Worm (Caenorhabditis elegans) whole organism, late embryonic: Measurements from ENCODE around the gene pal-1.

Experiments
- Y22D7AL.16 ChIP-seq: sonication (generic microtip); optimal IDR thresholded peaks from 2 replicates; lab custom pipeline; 2016; ENCODE audit warnings: missing genetic modification characterization, missing compliant biosample characterization
- ama-1 ChIP-seq: fragments of 150-350 bp; optimal IDR thresholded peaks from 2 replicates; lab custom pipeline; 2014
- ceh-19 ChIP-seq: fragments of 200-800 bp; sonication (Bioruptor generic); optimal IDR thresholded peaks from 2 replicates; lab custom pipeline; 2018; ENCODE audit warnings: mild to moderate bottlenecking, missing genetic modification characterization, missing compliant biosample characterization
- ceh-22 ChIP-seq: sonication (generic microtip); optimal IDR thresholded peaks from 2 replicates; lab custom pipeline; 2017; ENCODE audit warnings: missing biosample characterization, missing genetic modification characterization
- ceh-24 ChIP-seq: sonication (generic microtip); optimal IDR thresholded peaks from 2 replicates; lab custom pipeline; 2016; ENCODE audit warnings: mild to moderate bottlenecking, missing genetic modification characterization, missing compliant biosample characterization
- fkh-10 ChIP-seq: fragments of 150-350 bp; optimal IDR thresholded peaks from 2 replicates; lab custom pipeline; 2014; ENCODE audit warnings: missing biosample characterization, missing genetic modification reagents, missing genetic modification characterization
- nfya-1 ChIP-seq: sonication (generic microtip); optimal IDR thresholded peaks from 2 replicates; lab custom pipeline; 2017; ENCODE audit warnings: missing genetic modification characterization, mild to moderate bottlenecking, missing compliant biosample characterization, antibody characterized with exemption, moderate library complexity
- nhr-11 ChIP-seq: fragments of 150-350 bp; optimal IDR thresholded peaks from 2 replicates; lab custom pipeline; 2014; ENCODE audit warnings: missing biosample characterization, missing genetic modification characterization
- pha-4 ChIP-seq: fragments of 150-350 bp; optimal IDR thresholded peaks from 2 replicates; lab custom pipeline; 2018; ENCODE audit warnings: missing biosample characterization, missing genetic modification reagents, missing genetic modification characterization
- syd-9 ChIP-seq: sonication (generic microtip); optimal IDR thresholded peaks from 2 replicates; lab custom pipeline; 2016; ENCODE audit warnings: mild to moderate bottlenecking, missing genetic modification characterization, moderate library complexity, missing compliant biosample characterization

- TF ChIP-seq nhr-11 (no peak), ceh-19 (GFP tag; lab: Kevin White, UChicago) (no peak), pha-4 (tag; lab: Kevin White, UChicago) (no peak), nfya-1 (tag; lab: Kevin White, UChicago) (no peak), fkh-10 (GFP tag; lab: Kevin White, UChicago) (no peak), ceh-22 (tag; lab: Kevin White, UChicago) (no peak), Y22D7AL.16 (tag; lab: Kevin White, UChicago) (no peak), ama-1 (lab: Kevin White, UChicago) (no peak), ceh-24 (no peak), syd-9 (tag; lab: Kevin White, UChicago) (no peak)
Measured at ce11 chrIII:4826606-4827005, 17.2 kb upstream of the pal-1 start, which contains the start of gene F26A1.3.
